Fruit fly (Drosophila melanogaster): Measurements from ENCODE around the gene CG17776.

Gene CG17776

DNA sequence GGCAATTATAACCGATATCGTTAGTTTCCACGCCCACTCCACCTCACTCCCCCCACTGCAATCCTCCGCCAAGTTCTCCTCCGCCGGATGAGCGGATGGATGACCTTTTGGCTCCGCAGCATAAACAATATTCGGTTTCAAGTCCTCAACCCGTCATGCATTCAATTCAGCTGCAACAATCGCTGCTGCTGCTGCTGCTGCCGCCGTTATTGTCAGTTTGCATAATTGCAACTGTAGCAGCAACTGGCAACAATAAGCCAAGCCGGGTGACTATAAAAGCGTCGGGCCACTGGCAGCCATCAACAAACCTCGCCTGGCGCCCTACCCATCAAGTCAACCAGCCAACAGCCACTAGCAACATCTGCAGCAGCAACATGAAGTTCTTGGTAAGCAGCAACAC is 2.0 kb downstream of the CG17776 start, which contains the start of gene CG17777:
Gene CG17777, plus strand, starts transcription at position 301 of the 400 bp plus-strand sequence.
- TF ChIP-seq h (optimal IDR thresholded peaks at IDR 0.05) (no peak), Myc (optimal IDR thresholded peaks at IDR 0.05) (no peak), Sin3A (optimal IDR thresholded peaks at IDR 0.05) (no peak), ttk (optimal IDR thresholded peaks at IDR 0.05) (no peak), insv (optimal IDR thresholded peaks at IDR 0.05) (no peak), psq (optimal IDR thresholded peaks at IDR 0.05) (no peak)

DNA sequence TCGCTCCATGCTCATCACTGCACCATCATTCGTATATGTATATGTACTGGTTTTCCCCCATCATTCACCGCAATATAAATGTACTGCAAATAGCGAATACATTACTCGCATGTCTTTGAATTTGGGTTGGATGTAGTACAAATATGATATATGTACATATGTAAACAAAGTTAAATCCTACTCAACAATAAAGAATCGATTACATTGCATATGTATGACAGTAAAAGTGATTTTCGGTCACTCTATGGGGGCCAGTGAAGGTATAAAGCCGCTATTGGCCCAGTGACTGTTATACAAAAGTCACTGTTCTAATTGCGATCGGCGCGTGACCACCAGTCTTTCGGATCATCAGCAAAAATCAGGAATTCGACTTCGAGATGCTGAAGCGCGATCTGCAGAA is 3.0 kb downstream of the CG17776 start, which contains the start of gene CG3457:
Gene CG3457, plus strand, starts transcription at position 301 of the 400 bp plus-strand sequence.
- TF ChIP-seq ttk (optimal IDR thresholded peaks at IDR 0.05) (no peak), psq (optimal IDR thresholded peaks at IDR 0.05) (no peak), Myc (optimal IDR thresholded peaks at IDR 0.05) (no peak), Sin3A (optimal IDR thresholded peaks at IDR 0.05) (no peak), insv (optimal IDR thresholded peaks at IDR 0.05) (no peak), h (optimal IDR thresholded peaks at IDR 0.05) (no peak)

DNA sequence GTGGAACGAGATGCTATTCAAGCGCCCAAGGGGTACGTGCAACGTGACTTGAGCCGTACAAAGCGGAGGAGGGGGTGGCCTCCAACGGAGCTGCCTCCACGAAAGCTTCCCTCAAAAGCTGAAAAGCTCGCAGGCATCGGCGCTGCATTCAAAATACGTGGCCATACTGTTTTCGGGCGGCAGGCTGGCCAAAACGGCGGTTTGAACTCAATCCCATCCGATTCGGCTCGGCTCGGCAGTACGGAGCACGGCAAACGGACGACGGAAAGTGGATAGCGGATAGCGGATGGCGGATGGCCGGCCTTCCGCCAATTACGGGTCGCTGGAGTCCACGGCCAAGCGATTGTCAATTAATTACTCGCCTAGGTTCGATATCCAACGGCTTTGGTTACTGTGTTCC is 4.4 kb downstream of the CG17776 start, which contains the start of gene Mct1:
Gene Mct1, plus strand, starts transcription at position 301 of the 400 bp plus-strand sequence.
- TF ChIP-seq insv (optimal IDR thresholded peaks at IDR 0.05) (no peak), Myc (optimal IDR thresholded peaks at IDR 0.05) (no peak), h (optimal IDR thresholded peaks at IDR 0.05) (no peak), Sin3A (optimal IDR thresholded peaks at IDR 0.05) (no peak), psq (optimal IDR thresholded peaks at IDR 0.05) (no peak), ttk (optimal IDR thresholded peaks at IDR 0.05) (no peak)

DNA sequence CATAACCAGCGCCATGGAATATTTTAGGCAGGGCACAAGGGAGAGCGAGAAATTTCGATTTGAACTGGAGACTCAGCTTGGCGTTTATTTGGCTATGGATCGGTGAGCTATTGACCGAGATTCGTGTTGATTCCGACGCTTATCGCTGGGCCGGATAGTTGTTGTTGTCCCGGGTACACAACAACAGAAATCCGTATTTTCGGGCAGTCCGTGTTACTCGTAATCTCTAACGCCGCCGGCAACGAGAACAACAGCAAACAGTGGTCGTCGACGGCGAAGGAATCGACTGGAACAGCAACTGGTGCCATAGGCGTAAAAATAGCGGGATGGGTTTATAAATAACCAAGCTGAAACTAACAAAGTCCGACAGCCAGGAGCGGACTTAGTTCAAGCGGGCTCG is 7.4 kb downstream of the CG17776 start:
- TF ChIP-seq Myc (optimal IDR thresholded peaks at IDR 0.05) (no peak), h (optimal IDR thresholded peaks at IDR 0.05) (no peak), insv (optimal IDR thresholded peaks at IDR 0.05) (no peak), ttk (optimal IDR thresholded peaks at IDR 0.05) (no peak), psq (optimal IDR thresholded peaks at IDR 0.05) (no peak), Sin3A (optimal IDR thresholded peaks at IDR 0.05) (no peak)

DNA sequence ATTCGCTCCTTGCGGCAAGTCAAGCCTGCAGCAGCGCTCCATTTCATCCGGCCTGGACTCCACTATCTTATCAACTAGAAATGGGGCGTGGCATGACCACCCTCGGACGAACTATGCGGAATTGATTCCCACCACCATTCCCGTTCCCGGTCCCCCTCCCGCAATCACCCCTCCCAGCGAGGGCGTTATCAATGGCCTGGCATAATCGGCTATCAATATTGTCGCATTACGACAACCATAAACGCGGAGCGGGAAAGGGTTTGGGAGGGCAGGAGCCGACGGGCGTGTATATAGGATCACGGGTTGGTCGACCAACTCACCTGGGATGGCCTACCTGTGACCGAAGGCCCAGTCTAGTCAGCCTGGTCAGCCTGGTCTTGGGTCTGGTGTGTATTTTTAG is 8.6 kb downstream of the CG17776 start:
- no peak for TF ChIP-seq insv (optimal IDR thresholded peaks at IDR 0.05)
- no peak for TF ChIP-seq Sin3A (optimal IDR thresholded peaks at IDR 0.05)
- TF ChIP-seq Myc (optimal IDR thresholded peaks at IDR 0.05) = no peak
- no peak for TF ChIP-seq h (optimal IDR thresholded peaks at IDR 0.05)

DNA sequence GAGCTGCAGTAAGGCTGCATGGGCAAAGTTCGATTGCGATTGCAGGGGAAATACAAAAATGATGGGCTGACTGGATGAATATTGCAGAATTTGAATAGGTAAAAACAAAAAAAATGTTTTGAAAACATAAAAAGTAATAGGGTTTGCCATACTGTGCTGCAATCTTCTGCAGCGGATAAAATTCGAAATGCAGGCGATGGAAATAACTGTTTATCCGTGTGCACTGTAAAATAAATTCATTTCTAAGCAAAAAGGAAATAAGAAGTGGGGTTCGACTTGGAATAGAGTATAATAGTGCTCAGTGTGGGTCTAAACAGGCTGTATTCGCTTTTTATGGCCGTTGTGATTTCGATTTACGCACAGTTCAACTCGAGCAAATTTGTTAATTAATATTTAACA is 9.3 kb downstream of the CG17776 start, which contains the start of gene CG14053:
Gene CG14053, minus strand, starts transcription at position 101 of the 399 bp plus-strand sequence.
- TF ChIP-seq Sin3A (optimal IDR thresholded peaks at IDR 0.05) (no peak), ttk (optimal IDR thresholded peaks at IDR 0.05) (no peak), Myc (optimal IDR thresholded peaks at IDR 0.05) (no peak), psq (optimal IDR thresholded peaks at IDR 0.05) (no peak), insv (optimal IDR thresholded peaks at IDR 0.05) (no peak), h (optimal IDR thresholded peaks at IDR 0.05) (no peak)

DNA sequence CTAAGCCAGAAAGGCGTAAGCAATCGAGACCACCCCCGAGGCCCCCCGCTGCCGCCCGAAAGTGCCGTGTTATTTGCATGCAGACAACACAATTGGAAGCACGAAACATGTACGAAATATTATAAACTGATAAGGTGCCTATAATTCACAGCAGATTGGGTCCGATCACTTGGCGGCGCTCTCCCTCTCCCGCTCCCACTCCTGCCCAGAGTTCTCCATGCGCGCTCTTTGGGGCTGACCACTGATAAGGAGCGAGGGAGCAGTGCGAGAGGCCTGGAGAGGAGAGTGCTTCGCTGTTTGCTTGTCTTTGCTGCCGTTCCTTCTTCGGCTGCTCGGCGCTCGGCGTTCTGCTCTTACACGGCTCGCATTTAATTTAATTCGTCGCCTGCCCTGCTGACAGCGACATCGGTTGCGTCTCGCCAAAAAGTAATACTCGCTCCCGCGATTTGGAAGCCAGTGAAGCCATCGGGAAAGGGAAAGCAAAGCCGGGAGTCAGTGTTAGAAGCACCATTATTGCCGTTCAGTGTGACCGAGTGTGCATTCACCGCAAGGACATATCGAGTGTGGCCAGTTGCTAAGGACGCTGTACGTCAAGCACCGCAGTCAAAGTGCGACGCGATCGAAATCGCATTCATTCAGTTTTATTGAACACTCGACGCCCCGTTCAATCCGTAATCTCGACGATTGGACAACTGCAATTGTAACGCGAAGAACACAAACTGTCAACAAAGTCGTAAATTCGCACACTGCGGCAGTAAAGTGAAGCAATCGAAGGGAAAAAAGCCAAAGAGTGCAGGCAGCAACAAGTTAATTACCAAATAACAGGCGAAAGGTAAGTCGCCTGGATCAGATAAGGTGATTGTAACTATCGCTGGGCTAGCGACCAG is 9.9 kb downstream of the CG17776 start:
- TF ChIP-seq h (optimal IDR thresholded peaks at IDR 0.05) (no peak), Sin3A (optimal IDR thresholded peaks at IDR 0.05) (no peak), ttk (optimal IDR thresholded peaks at IDR 0.05) (no peak), Myc (optimal IDR thresholded peaks at IDR 0.05) (no peak), insv (optimal IDR thresholded peaks at IDR 0.05) (no peak), psq (optimal IDR thresholded peaks at IDR 0.05) (no peak)

DNA sequence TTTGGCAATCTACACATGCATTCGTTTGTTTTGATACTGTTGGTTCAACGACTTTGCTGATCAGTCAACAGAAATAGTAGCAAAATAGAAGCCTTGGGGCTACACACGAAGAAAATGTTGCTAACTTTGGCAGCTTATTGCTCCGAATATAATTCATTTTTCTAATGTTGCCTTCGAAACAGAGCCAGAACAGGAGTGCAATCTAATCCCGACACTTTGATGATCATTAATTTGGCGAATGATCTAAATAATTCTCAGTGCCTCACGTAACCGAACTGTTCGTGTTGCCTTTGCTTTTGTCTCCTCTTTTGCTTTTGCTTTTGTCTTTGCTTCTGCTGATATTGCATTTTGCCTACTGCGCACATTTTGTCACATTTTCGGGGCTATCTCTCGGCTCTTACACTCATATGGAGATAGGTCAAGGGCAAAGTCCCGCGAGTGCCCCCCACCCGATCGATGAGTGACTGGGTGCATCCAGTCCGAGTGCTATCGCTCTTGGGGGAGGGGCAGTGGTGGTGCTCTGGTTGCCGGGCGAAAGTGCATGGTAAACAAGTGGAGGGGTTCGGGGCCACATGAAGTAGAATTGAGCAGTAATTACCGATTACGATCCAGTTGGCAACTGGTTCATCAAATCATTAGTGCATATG is 11.7 kb downstream of the CG17776 start:
- TF ChIP-seq h (optimal IDR thresholded peaks at IDR 0.05) (no peak), insv (optimal IDR thresholded peaks at IDR 0.05) (no peak), Sin3A (optimal IDR thresholded peaks at IDR 0.05) (no peak), ttk (optimal IDR thresholded peaks at IDR 0.05) (no peak), psq (optimal IDR thresholded peaks at IDR 0.05) (no peak), Myc (optimal IDR thresholded peaks at IDR 0.05) (no peak)

DNA sequence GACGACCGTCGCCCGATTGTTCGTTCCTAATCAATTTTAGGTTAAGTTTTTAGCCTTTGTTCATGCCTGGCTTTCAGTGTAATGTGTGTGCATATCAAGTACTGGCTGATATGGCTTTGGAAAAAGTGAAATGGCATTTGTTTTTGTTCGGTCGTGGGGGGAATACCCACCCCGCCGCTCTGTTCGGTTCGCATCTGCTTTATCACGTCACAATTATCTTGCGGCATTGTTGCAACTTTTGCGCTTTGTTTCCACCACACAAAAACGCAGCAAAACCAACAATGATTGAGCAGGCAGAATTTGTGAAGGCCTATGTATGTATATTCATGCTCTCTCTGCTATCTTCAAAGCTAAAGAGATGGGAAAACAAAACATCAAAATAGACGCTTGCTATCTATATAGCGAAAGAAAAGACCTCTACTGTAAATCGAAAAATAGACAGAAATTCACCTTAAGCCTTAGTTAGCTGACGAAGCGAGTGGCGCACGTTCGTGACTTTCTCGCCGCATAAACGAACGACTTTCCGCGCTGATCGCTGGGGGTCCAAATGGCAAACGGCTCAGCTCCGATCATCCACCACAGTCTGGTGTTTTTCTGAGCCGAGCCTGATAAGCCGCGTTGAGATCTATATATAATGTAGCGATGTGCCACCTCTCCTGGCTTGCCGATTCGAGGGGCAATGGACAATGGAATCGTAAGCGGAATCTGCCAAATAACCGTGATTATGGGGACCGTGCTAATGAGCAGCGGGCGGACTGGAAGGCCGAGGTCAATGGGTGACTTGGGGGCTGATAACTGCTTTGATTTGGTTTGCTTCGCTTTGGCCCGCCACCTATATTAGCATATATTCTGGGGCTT is 13.1 kb downstream of the CG17776 start:
- TF ChIP-seq Myc (optimal IDR thresholded peaks at IDR 0.05) (no peak), psq (optimal IDR thresholded peaks at IDR 0.05) (no peak), Sin3A (optimal IDR thresholded peaks at IDR 0.05) (no peak), insv (optimal IDR thresholded peaks at IDR 0.05) (no peak), ttk (optimal IDR thresholded peaks at IDR 0.05) (no peak), h (optimal IDR thresholded peaks at IDR 0.05) (no peak)

DNA sequence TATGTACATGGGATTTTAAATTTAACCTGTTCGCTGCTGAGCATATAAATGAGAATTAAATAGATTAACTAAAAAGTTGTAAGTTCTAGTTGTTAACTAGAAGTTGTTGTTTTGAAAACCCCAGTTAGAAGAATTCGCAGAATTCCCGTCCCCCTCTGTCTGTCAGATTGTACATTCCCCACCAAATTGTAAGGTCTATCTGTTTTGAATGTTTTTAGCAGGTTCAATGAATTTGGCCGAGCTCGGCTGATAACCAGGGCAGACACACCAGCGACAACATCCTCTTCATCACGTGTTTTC is 13.7 kb downstream of the CG17776 start:
- TF ChIP-seq Myc (optimal IDR thresholded peaks at IDR 0.05) = no peak
- no peak for TF ChIP-seq h (optimal IDR thresholded peaks at IDR 0.05)

DNA sequence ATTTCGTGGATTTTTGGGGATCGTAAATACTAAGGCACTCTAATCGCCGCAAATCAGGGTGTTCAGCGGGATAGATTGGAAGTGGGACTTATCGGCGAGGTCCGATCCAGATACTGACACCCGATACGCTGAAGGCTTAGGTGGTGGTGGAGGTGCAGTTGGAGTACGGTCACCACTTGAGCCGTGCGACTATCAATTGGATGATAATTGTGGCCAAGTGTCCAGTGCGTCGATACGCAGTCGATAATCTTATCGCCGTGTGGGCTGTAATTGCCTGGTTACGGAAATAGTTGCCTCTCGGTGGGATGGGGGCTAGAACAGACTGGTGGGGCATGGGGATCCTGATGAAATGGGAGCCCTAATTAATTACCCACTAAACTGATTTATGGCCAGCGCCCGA is 14.8 kb downstream of the CG17776 start:
- TF ChIP-seq Sin3A (optimal IDR thresholded peaks at IDR 0.05) (no peak), h (optimal IDR thresholded peaks at IDR 0.05) (no peak), psq (optimal IDR thresholded peaks at IDR 0.05) (no peak), insv (optimal IDR thresholded peaks at IDR 0.05) (no peak), ttk (optimal IDR thresholded peaks at IDR 0.05) (no peak), Myc (optimal IDR thresholded peaks at IDR 0.05) (no peak)

DNA sequence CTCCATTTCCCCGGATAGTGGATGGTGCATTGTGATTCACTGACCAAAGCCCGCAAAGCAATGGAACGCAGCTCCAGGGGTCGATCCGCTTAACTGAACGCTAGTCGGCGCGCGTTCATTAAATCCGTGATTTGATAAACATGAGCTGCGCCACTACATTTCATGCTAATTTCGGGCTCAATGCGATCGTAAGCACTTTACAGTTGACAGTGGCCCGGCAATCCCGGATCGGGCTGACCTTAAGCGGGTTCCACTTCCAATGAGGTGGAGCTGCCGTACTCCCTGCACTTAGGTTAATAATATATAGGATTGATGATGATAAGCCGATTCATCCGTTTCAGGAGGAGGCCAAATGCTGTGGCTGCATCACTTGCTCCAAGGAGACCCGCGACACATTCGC is 19.2 kb downstream of the CG17776 start, which contains the start of gene FarO:
Gene FarO, minus strand, starts transcription at position 101 of the 400 bp plus-strand sequence.
- TF ChIP-seq h (optimal IDR thresholded peaks at IDR 0.05) (no peak), insv (optimal IDR thresholded peaks at IDR 0.05) (no peak), psq (optimal IDR thresholded peaks at IDR 0.05) (no peak), Myc (optimal IDR thresholded peaks at IDR 0.05) (no peak), ttk (optimal IDR thresholded peaks at IDR 0.05) (no peak), Sin3A (optimal IDR thresholded peaks at IDR 0.05) (no peak)

Data from Kc167 (cell line).